Worm (Caenorhabditis elegans) whole organism, L4 larva: Measurements from ENCODE around the gene M70.5.

Experiments used
- F10B5.3 ChIP-seq: sonication (generic microtip); optimal IDR thresholded peaks from 2 replicates; lab custom pipeline; 2016; ENCODE audit warnings: mild to moderate bottlenecking, missing genetic modification characterization, missing compliant biosample characterization
- F26F4.8 ChIP-seq: fragments of 200-800 bp; sonication (Bioruptor generic); conservative IDR thresholded peaks from 2 replicates; pipeline ENCODE4 v1.3.6; 2022; ENCODE audit warnings: missing genetic modification characterization, missing compliant biosample characterization
- F37D6.2 ChIP-seq: sonication (generic microtip); optimal IDR thresholded peaks from 2 replicates; lab custom pipeline; 2016; ENCODE audit warnings: mild to moderate bottlenecking, missing genetic modification characterization, missing compliant biosample characterization
- T26A8.4 ChIP-seq: fragments of 200-800 bp; sonication (Bioruptor generic); IDR thresholded peaks from 2 replicates; pipeline ENCODE4 v1.3.6; 2022; ENCODE audit warnings: missing genetic modification characterization, missing compliant biosample characterization
- ama-1 ChIP-seq: fragments of 150-350 bp; optimal IDR thresholded peaks from 2 replicates; lab custom pipeline; 2014; ENCODE audit warnings: inconsistent platforms, mixed read lengths
- arid-1 ChIP-seq: fragments of 200-800 bp; sonication (Bioruptor generic); conservative IDR thresholded peaks from 2 replicates; pipeline ENCODE4 v1.3.6; 2022; ENCODE audit warnings: missing genetic modification reagents, missing genetic modification characterization, missing compliant biosample characterization
- attf-4 ChIP-seq: sonication (generic microtip); optimal IDR thresholded peaks from 3 replicates; lab custom pipeline; 2017; ENCODE audit warnings: missing biosample characterization, missing genetic modification characterization
- ceh-28 ChIP-seq: fragments of 150-350 bp; optimal IDR thresholded peaks from 2 replicates; lab custom pipeline; 2014; ENCODE audit warnings: missing biosample characterization, missing genetic modification reagents, missing genetic modification characterization
- ces-1 ChIP-seq: fragments of 150-350 bp; sonication (generic microtip); optimal IDR thresholded peaks from 4 replicates; lab custom pipeline; 2014; ENCODE audit warnings: missing biosample characterization, missing genetic modification reagents, missing genetic modification characterization
- ctbp-1 ChIP-seq: fragments of 200-800 bp; sonication (Bioruptor generic); IDR thresholded peaks from 2 replicates; pipeline ENCODE4 v1.3.6; 2022; ENCODE audit warnings: missing genetic modification reagents, missing genetic modification characterization, missing compliant biosample characterization
- daf-12 ChIP-seq: fragments of 150-350 bp; optimal IDR thresholded peaks from 2 replicates; lab custom pipeline; 2014; ENCODE audit warnings: missing biosample characterization, missing genetic modification reagents, missing genetic modification characterization
- dmd-8 ChIP-seq: fragments of 200-800 bp; sonication (Bioruptor generic); IDR thresholded peaks from 2 replicates; pipeline ENCODE4 v1.3.6; 2022; ENCODE audit warnings: missing genetic modification characterization, missing compliant biosample characterization
- dpl-1 ChIP-seq: fragments of 150-350 bp; optimal IDR thresholded peaks from 2 replicates; lab custom pipeline; 2014; ENCODE audit warnings: missing biosample characterization, missing genetic modification reagents, missing genetic modification characterization
- duxl-1 ChIP-seq: sonication (generic microtip); optimal IDR thresholded peaks from 2 replicates; lab custom pipeline; 2016; ENCODE audit warnings: mild to moderate bottlenecking, missing genetic modification characterization, moderate library complexity, missing compliant biosample characterization; ENCODE audit not compliant: poor library complexity
- egl-27 ChIP-seq: sonication (generic microtip); optimal IDR thresholded peaks from 3 replicates; lab custom pipeline; 2017; ENCODE audit warnings: missing biosample characterization, missing genetic modification reagents, missing genetic modification characterization
- egl-43 ChIP-seq: fragments of 200-800 bp; sonication (Bioruptor generic); IDR thresholded peaks from 2 replicates; pipeline ENCODE4 v1.3.6; 2022; ENCODE audit warnings: missing genetic modification reagents, missing genetic modification characterization, missing compliant biosample characterization
- gei-8 ChIP-seq: fragments of 200-800 bp; sonication (Bioruptor generic); optimal IDR thresholded peaks from 2 replicates; lab custom pipeline; 2018; ENCODE audit warnings: mild to moderate bottlenecking, missing genetic modification characterization, missing compliant biosample characterization
- hlh-30 ChIP-seq: sonication (generic microtip); optimal IDR thresholded peaks from 2 replicates; lab custom pipeline; 2017; ENCODE audit warnings: antibody characterized with exemption, mild to moderate bottlenecking, missing genetic modification characterization, missing compliant biosample characterization; ENCODE audit not compliant: insufficient read depth
- lin-15B ChIP-seq: fragments of 150-350 bp; sonication (generic microtip); optimal IDR thresholded peaks from 3 replicates; lab custom pipeline; 2014; ENCODE audit warnings: missing biosample characterization, missing genetic modification characterization
- lin-39 ChIP-seq: fragments of 150-350 bp; optimal IDR thresholded peaks from 2 replicates; lab custom pipeline; 2014; ENCODE audit warnings: missing biosample characterization, missing genetic modification reagents, missing genetic modification characterization
- lir-3 ChIP-seq: sonication (generic microtip); optimal IDR thresholded peaks from 2 replicates; lab custom pipeline; 2016; ENCODE audit warnings: mild to moderate bottlenecking, missing genetic modification characterization, missing compliant biosample characterization
- mdl-1 ChIP-seq, 2 experiments: fragments of 150-350 bp in 1 of 2; sonication (generic microtip) in 1 of 2; optimal IDR thresholded peaks; 2 replicates each; lab custom pipeline; 2014 to 2017; ENCODE audit warnings: missing biosample characterization in 2 of 2, missing genetic modification characterization in 2 of 2
- mdt-29 ChIP-seq: fragments of 200-800 bp; sonication (Bioruptor generic); IDR thresholded peaks from 2 replicates; pipeline ENCODE4 v1.3.6; 2022; ENCODE audit warnings: missing genetic modification reagents, missing genetic modification characterization, missing compliant biosample characterization
- mxl-3 ChIP-seq: fragments of 200-800 bp; sonication (Bioruptor generic); optimal IDR thresholded peaks from 2 replicates; lab custom pipeline; 2018; ENCODE audit warnings: mild to moderate bottlenecking, missing genetic modification characterization, missing compliant biosample characterization
- nhr-10 ChIP-seq: fragments of 150-350 bp; optimal IDR thresholded peaks from 2 replicates; lab custom pipeline; 2014; ENCODE audit warnings: missing biosample characterization, missing genetic modification characterization
- nhr-237 ChIP-seq: sonication (generic microtip); optimal IDR thresholded peaks from 2 replicates; lab custom pipeline; 2017; ENCODE audit warnings: missing biosample characterization, missing genetic modification characterization
- nhr-42 ChIP-seq: fragments of 200-800 bp; sonication (Bioruptor generic); IDR thresholded peaks from 2 replicates; pipeline ENCODE4 v1.3.6; 2022; ENCODE audit warnings: missing genetic modification characterization, missing compliant biosample characterization
- nhr-48 ChIP-seq: sonication (generic microtip); optimal IDR thresholded peaks from 2 replicates; lab custom pipeline; 2016; ENCODE audit warnings: mild to moderate bottlenecking, missing genetic modification characterization, missing compliant biosample characterization
- nhr-6 ChIP-seq: fragments of 150-350 bp; optimal IDR thresholded peaks from 2 replicates; lab custom pipeline; 2014; ENCODE audit warnings: missing biosample characterization, missing genetic modification characterization
- nhr-77 ChIP-seq: fragments of 150-350 bp; optimal IDR thresholded peaks from 2 replicates; lab custom pipeline; 2014; ENCODE audit warnings: missing biosample characterization, missing genetic modification characterization
- sdz-12 ChIP-seq: fragments of 200-800 bp; sonication (Bioruptor generic); optimal IDR thresholded peaks from 2 replicates; lab custom pipeline; 2018; ENCODE audit warnings: mild to moderate bottlenecking, missing genetic modification characterization, missing compliant biosample characterization
- skn-1 ChIP-seq: fragments of 150-350 bp; optimal IDR thresholded peaks from 2 replicates; lab custom pipeline; 2014; ENCODE audit warnings: missing biosample characterization, missing genetic modification characterization
- snpc-1.2 ChIP-seq: fragments of 200-800 bp; sonication (Bioruptor generic); IDR thresholded peaks from 2 replicates; pipeline ENCODE4 v1.3.6; 2022; ENCODE audit warnings: missing genetic modification reagents, missing genetic modification characterization, missing compliant biosample characterization
- snpc-4 ChIP-seq: fragments of 150-350 bp; optimal IDR thresholded peaks from 2 replicates; lab custom pipeline; 2014; ENCODE audit warnings: missing biosample characterization, missing genetic modification characterization
- spr-1 ChIP-seq: sonication (generic microtip); optimal IDR thresholded peaks from 2 replicates; lab custom pipeline; 2016; ENCODE audit warnings: mild to moderate bottlenecking, missing genetic modification characterization, missing compliant biosample characterization
- spr-3 ChIP-seq: fragments of 200-800 bp; sonication (Bioruptor generic); optimal IDR thresholded peaks from 2 replicates; lab custom pipeline; 2018; ENCODE audit warnings: mild to moderate bottlenecking, missing genetic modification characterization, missing compliant biosample characterization
- tra-1 ChIP-seq: fragments of 200-800 bp; sonication (Bioruptor generic); IDR thresholded peaks from 2 replicates; pipeline ENCODE4 v1.3.6; 2022; ENCODE audit warnings: missing genetic modification reagents, missing genetic modification characterization, missing compliant biosample characterization
- unc-62 ChIP-seq, 3 experiments: fragments of 150-350 bp in 1 of 3; sonication (generic microtip); optimal IDR thresholded peaks in 2 of 3; peaks in 1 of 3; 1 replicate in 1 of 3; 2 replicates in 2 of 3; lab custom pipeline; 2014 to 2017; ENCODE audit warnings: missing biosample characterization in 3 of 3, missing genetic modification characterization in 3 of 3, missing genetic modification reagents in 3 of 3, missing genotype in 1 of 3
- zfp-3 ChIP-seq: fragments of 200-800 bp; sonication (Bioruptor generic); conservative IDR thresholded peaks from 2 replicates; pipeline ENCODE4 v1.3.6; 2022; ENCODE audit warnings: missing genetic modification reagents, missing genetic modification characterization, missing compliant biosample characterization
- zip-11 ChIP-seq: fragments of 200-800 bp; sonication (Bioruptor generic); IDR thresholded peaks from 2 replicates; pipeline ENCODE4 v1.3.6; 2022; ENCODE audit warnings: missing genetic modification characterization, missing compliant biosample characterization
- zip-2 ChIP-seq: fragments of 150-350 bp; optimal IDR thresholded peaks from 2 replicates; lab custom pipeline; 2014; ENCODE audit warnings: missing biosample characterization, missing genetic modification characterization
- ztf-11 ChIP-seq: fragments of 150-350 bp; optimal IDR thresholded peaks from 2 replicates; lab custom pipeline; 2014; ENCODE audit warnings: missing biosample characterization, missing genetic modification characterization
- ztf-7 ChIP-seq: fragments of 150-350 bp; optimal IDR thresholded peaks from 2 replicates; lab custom pipeline; 2014; ENCODE audit warnings: missing biosample characterization, missing genetic modification characterization

M70.5 gene

DNA sequence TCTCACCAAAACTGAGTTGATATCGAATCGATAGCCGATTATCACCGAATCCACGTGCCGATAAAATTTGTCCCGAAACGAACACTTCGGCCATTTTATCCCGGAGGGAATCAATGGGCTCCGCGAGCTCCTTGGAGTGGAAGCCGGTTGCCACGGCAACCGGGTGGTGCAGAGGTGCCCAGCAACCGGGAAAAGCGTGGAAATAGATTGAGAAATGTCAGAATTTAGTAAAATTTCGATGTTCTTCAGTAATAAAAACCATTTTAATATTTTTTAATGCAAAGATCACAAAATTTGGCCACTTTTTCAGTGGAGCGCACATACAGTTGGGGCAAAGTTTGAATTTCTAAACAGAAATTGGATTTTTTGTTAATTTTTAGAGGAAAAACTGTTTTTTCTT, 31.0 kb upstream of the M70.5 start, which contains the start of gene mksr-2:
TSS of gene mksr-2 (minus strand) at position 101 of the 400 bp plus-strand sequence.
- TF ChIP-seq mdt-29, result no peak
- TF ChIP-seq nhr-6, result no peak

ce11 chrIV:2300186-2300585, 24.8 kb upstream of the M70.5 start, which contains the start of gene lin-1:
Gene lin-1 (minus strand): TSS chrIV:2300286.
- TF ChIP-seq snpc-4 (tag; lab: Kevin White, UChicago) (no peak), egl-27 (tag; lab: Kevin White, UChicago) (no peak), egl-43 (GFP tag; lab: Robert Waterston, UW) (no peak), nhr-10 (tag; lab: Kevin White, UChicago) (no peak), nhr-237 (tag; lab: Kevin White, UChicago) (no peak), nhr-42 (GFP tag; lab: Robert Waterston, UW) (no peak), zip-2 (no peak), gei-8 (GFP tag; lab: Kevin White, UChicago) (no peak), mdl-1 (tag; optimal IDR thresholded peaks at IDR 0.05; lab: Kevin White, UChicago) (no peak), hlh-30 (tag; lab: Kevin White, UChicago) (no peak), ceh-28 (tag; lab: Kevin White, UChicago) (no peak), spr-3 (no peak), zfp-3 (GFP tag; lab: Robert Waterston, UW) (no peak), tra-1 (no peak), F26F4.8 (GFP tag; lab: Robert Waterston, UW) (no peak), nhr-77 (tag; lab: Kevin White, UChicago) (no peak), ctbp-1 (GFP tag; lab: Robert Waterston, UW) (no peak), unc-62 (GFP tag; optimal IDR thresholded peaks at IDR 0.05 in 1 of 2; lab: Kevin White, UChicago) (no peak), unc-62 (tag; optimal IDR thresholded peaks at IDR 0.05; lab: Kevin White, UChicago) (no peak)

- no peak for TF ChIP-seq zip-11 (GFP tag; lab: Robert Waterston, UW)
- TF ChIP-seq lin-15B (tag; lab: Kevin White, UChicago), result no peak
- no peak for TF ChIP-seq F37D6.2 (tag; lab: Kevin White, UChicago)
- TF ChIP-seq ctbp-1 (GFP tag; lab: Robert Waterston, UW), result no peak
- no peak for TF ChIP-seq arid-1
- no peak for TF ChIP-seq daf-12 (tag; lab: Kevin White, UChicago)
- TF ChIP-seq ces-1 (GFP tag; lab: Kevin White, UChicago), result no peak
- no peak for TF ChIP-seq spr-1 (tag; lab: Kevin White, UChicago)
- TF ChIP-seq snpc-1.2 (GFP tag; lab: Robert Waterston, UW), result no peak
- TF ChIP-seq T26A8.4 (GFP tag; lab: Robert Waterston, UW), result no peak
- TF ChIP-seq mxl-3 (GFP tag; lab: Kevin White, UChicago), result no peak
- TF ChIP-seq ztf-11 (tag; lab: Kevin White, UChicago), result no peak
Observed at ce11 chrIV:2298388-2298787, 23.0 kb upstream of the M70.5 start.

- TF ChIP-seq dpl-1 (GFP tag; lab: Kevin White, UChicago) (no peak), ama-1 (lab: Kevin White, UChicago) (no peak), attf-4 (tag; lab: Kevin White, UChicago) (no peak), skn-1 (tag; lab: Kevin White, UChicago) (no peak), gei-8 (GFP tag; lab: Kevin White, UChicago) (no peak), dmd-8 (GFP tag; lab: Robert Waterston, UW) (no peak), F10B5.3 (tag; lab: Kevin White, UChicago) (no peak), duxl-1 (no peak), sdz-12 (no peak), ztf-7 (tag; lab: Kevin White, UChicago) (no peak), ces-1 (GFP tag; lab: Kevin White, UChicago) (no peak), lir-3 (tag; lab: Kevin White, UChicago) (no peak), daf-12 (tag; lab: Kevin White, UChicago) (no peak), nhr-48 (tag; lab: Kevin White, UChicago) (no peak), lin-15B (tag; lab: Kevin White, UChicago) (no peak), lin-39 (tag; lab: Kevin White, UChicago) (no peak)
- TF ChIP-seq, all 104 proteins: peak for 0
Observed at ce11 chrIV:2296639-2297038, 21.2 kb upstream of the M70.5 start.
